Fruit fly (Drosophila melanogaster) whole organism, pupa: ENCODE measurements around the gene rho-6.

Experiments used
- CG12605 ChIP-seq: fragments of 200-800 bp; sonication (Bioruptor generic); IDR thresholded peaks from 2 replicates; pipeline ENCODE4 v1.3.6; 2022; ENCODE audit warnings: missing biosample characterization, missing genetic modification characterization
- CG32121 ChIP-seq: fragments of 200-800 bp; sonication (Bioruptor generic); IDR thresholded peaks from 2 replicates; pipeline ENCODE4 v1.3.6; 2022; ENCODE audit warnings: missing biosample characterization, missing genetic modification characterization
- CG8159 ChIP-seq: fragments of 200-800 bp; sonication (Bioruptor generic); optimal IDR thresholded peaks from 3 replicates; lab custom pipeline; 2018; ENCODE audit warnings: missing biosample characterization, mild to moderate bottlenecking, missing genetic modification characterization, moderate library complexity
- D1 ChIP-seq: fragments of 200-800 bp; sonication (Bioruptor generic); optimal IDR thresholded peaks from 2 replicates; lab custom pipeline; 2018; ENCODE audit warnings: missing biosample characterization, mild to moderate bottlenecking, missing genetic modification characterization, moderate library complexity
- Pif1A ChIP-seq: fragments of 200-800 bp; sonication (Bioruptor generic); optimal IDR thresholded peaks from 3 replicates; lab custom pipeline; 2016; ENCODE audit warnings: missing biosample characterization, missing genetic modification characterization
- Pif1B ChIP-seq: fragments of 200-800 bp; sonication (Bioruptor generic); optimal IDR thresholded peaks from 3 replicates; lab custom pipeline; 2016; ENCODE audit warnings: missing biosample characterization, missing genetic modification characterization
- Snoo ChIP-seq: fragments of 200-800 bp; sonication (Bioruptor generic); optimal IDR thresholded peaks from 3 replicates; lab custom pipeline; 2017; ENCODE audit warnings: missing biosample characterization, mild to moderate bottlenecking, missing genetic modification characterization, inconsistent platforms

DNA sequence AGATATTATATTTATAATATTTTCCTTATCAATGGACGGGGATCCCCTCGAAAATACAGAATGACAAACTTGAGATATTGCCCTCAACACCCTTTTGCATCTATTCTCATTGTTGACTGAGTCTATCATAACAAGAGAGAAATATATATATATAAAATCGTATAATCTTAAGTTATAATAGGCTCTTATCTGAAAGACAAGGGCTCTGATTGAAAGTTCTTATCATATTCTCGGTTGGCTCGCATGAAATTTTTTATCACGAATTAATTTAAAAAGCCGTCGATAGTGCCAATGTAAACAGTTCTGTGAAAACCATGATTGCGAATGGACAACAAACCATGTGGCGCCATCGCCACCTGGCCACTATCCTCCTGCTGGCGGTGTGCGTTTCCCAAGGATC is 22.4 kb downstream of the rho-6 start, which contains the start of gene Phae2:
- no peak for TF ChIP-seq CG32121 (GFP tag; lab: Robert Waterston, UW)
- TF ChIP-seq Snoo (tag; lab: Kevin White, UChicago): no peak
- no peak for TF ChIP-seq D1
- no peak for TF ChIP-seq CG8159 (tag; lab: Kevin White, UChicago)
- no peak for TF ChIP-seq Pif1A (GFP tag; lab: Kevin White, UChicago)
- no peak for TF ChIP-seq Pif1B (GFP tag; lab: Kevin White, UChicago)
- no peak for TF ChIP-seq CG12605 (GFP tag; lab: Robert Waterston, UW)
